Fruit fly (Drosophila melanogaster): ENCODE results near the gene RpS19b.

Gene RpS19b

DNA sequence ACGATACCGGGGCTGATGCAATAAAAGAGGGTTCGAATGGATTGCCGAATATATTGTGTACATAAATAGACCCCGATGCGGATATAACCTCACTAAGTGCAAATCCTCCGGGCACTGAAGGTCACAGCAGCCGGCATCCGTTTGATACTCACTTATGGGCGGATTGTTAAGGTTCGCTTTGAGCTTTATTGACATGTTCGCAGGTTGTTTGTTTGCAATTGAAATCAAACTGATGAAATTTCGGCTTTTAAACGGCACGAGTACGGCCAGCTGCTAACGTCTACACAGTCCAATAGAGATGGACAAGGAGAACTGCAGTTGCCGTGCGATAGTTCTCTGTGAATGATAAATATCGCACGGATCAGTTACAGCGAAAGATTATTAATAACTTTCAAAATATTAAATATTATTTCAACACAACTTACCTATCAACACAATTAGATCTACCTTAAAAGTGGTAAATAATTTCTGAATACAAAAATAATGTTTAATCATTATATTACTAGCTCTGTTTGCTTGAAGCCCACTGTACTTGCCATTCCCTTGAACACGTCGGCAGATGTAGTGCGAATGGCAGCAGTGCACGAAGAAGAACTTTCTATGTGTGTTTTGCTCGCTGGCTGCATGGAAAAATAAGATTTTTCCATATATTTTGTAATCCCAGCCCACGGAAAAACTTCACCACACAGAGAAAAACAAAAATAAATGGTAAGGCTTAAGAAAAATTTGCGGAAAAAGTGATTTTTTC, 24.9 kb upstream of the RpS19b start, which contains the start of the genes GluProRS and AP-1sigma (continued):
- TF ChIP-seq CG16813 (GFP tag; IDR thresholded peaks at IDR 0.05; ENCODE audit: partially characterized antibody) (peak; percentile 97), z (GFP tag; IDR thresholded peaks at IDR 0.05) (0 out of 3 replicates have a peak, but pooled peaks have one; percentile 53), CG10462 (GFP tag; optimal IDR thresholded peaks at IDR 0.05) (peak; percentile 75), Hand (GFP tag; optimal IDR thresholded peaks at IDR 0.05) (peak; percentile 58), chif (GFP tag; optimal IDR thresholded peaks at IDR 0.05) (peak; percentile 73 to 88), Oli (tag; optimal IDR thresholded peaks at IDR 0.05) (peak; percentile 83), jing (GFP tag; optimal IDR thresholded peaks at IDR 0.05) (peak; percentile 74), row (GFP tag; IDR thresholded peaks at IDR 0.05) (peak; percentile 99), sr (GFP tag; IDR thresholded peaks at IDR 0.05) (peak; percentile 87), C15 (GFP tag; IDR thresholded peaks at IDR 0.05) (peak; percentile 88; the same call in 2 of the 3 replicates), jumu (GFP tag; optimal IDR thresholded peaks at IDR 0.05) (peak; percentile 83), Dbx (GFP tag; IDR thresholded peaks at IDR 0.05) (peak; percentile 98), Opbp (GFP tag; IDR thresholded peaks at IDR 0.05; ENCODE audit: partially characterized antibody) (peak; percentile 86), D (optimal IDR thresholded peaks at IDR 0.05) (no peak), D (GFP tag; optimal IDR thresholded peaks at IDR 0.05) (peak; percentile 75), Trl (optimal IDR thresholded peaks at IDR 0.05) (no peak), Trl (GFP tag; optimal IDR thresholded peaks at IDR 0.05) (peak; percentile 83), Spps (tag; optimal IDR thresholded peaks at IDR 0.05) (peak; percentile 76), Rfx (GFP tag; IDR thresholded peaks at IDR 0.05) (peak; percentile 97), CG3407 (GFP tag; optimal IDR thresholded peaks at IDR 0.05) (peak; percentile 83), CG2712 (tag; optimal IDR thresholded peaks at IDR 0.05) (peak; percentile 92), schlank (tag; optimal IDR thresholded peaks at IDR 0.05) (peak; percentile 59), abd-A (tag; optimal IDR thresholded peaks at IDR 0.05) (no peak), Tbp (GFP tag; optimal IDR thresholded peaks at IDR 0.05) (no peak), cg (GFP tag; optimal IDR thresholded peaks at IDR 0.05) (peak; percentile 90), mld (GFP tag; IDR thresholded peaks at IDR 0.05; ENCODE audit: partially characterized antibody) (peak; percentile 86; the same call in 2 of the 3 replicates), CG15514 (GFP tag; optimal IDR thresholded peaks at IDR 0.05) (peak; percentile 80), gfzf (GFP tag; optimal IDR thresholded peaks at IDR 0.05) (no peak), Taf1 (GFP tag; IDR thresholded peaks at IDR 0.05) (peak; percentile 89), CG17912 (GFP tag; optimal IDR thresholded peaks at IDR 0.05) (peak; percentile 39), dmrt11E (tag; optimal IDR thresholded peaks at IDR 0.05) (peak; percentile 89), CG6683 (GFP tag; optimal IDR thresholded peaks at IDR 0.05) (peak; percentile 68), CG2889 (GFP tag; IDR thresholded peaks at IDR 0.05) (peak; percentile 92), ab (GFP tag; optimal IDR thresholded peaks at IDR 0.05) (peak; percentile 55), CG9797 (GFP tag; optimal IDR thresholded peaks at IDR 0.05) (peak; percentile 27), CG11398 (GFP tag; optimal IDR thresholded peaks at IDR 0.05) (peak; percentile 28), stwl (tag; optimal IDR thresholded peaks at IDR 0.05) (peak; percentile 55), CG2875 (GFP tag; optimal IDR thresholded peaks at IDR 0.05) (peak; percentile 60), Mad (GFP tag; optimal IDR thresholded peaks at IDR 0.05) (peak; percentile 91), CG42726 (GFP tag; IDR thresholded peaks at IDR 0.05; ENCODE audit: partially characterized antibody) (peak; percentile 91), h (optimal IDR thresholded peaks at IDR 0.05) (no peak), CG11560 (tag; IDR thresholded peaks at IDR 0.05) (peak; percentile 87), toy (GFP tag; IDR thresholded peaks at IDR 0.05) (peak; percentile 88), Poxn (GFP tag; IDR thresholded peaks at IDR 0.05) (peak; percentile 87), pros (GFP tag; optimal IDR thresholded peaks at IDR 0.05) (no peak), CG14050 (GFP tag; IDR thresholded peaks at IDR 0.05) (peak; percentile 90), Kr (GFP tag; optimal IDR thresholded peaks at IDR 0.05) (no peak), Nf-YB (GFP tag; optimal IDR thresholded peaks at IDR 0.05) (peak; percentile 65), CG2202 (tag; optimal IDR thresholded peaks at IDR 0.05) (peak; percentile 67), gcm2 (GFP tag; optimal IDR thresholded peaks at IDR 0.05) (peak; percentile 71)
